Worm (Caenorhabditis elegans): ENCODE data around the gene clec-49.

- TF ChIP-seq daf-19 (GFP tag; conservative IDR thresholded peaks at IDR 0.05) (no peak), pqm-1 (tag; optimal IDR thresholded peaks at IDR 0.05) (no peak), daf-8 (GFP tag; IDR thresholded peaks at IDR 0.05) (no peak), madf-9 (GFP tag; conservative IDR thresholded peaks at IDR 0.05) (no peak), lsy-2 (tag; optimal IDR thresholded peaks at IDR 0.05) (no peak), unc-62 (GFP tag; optimal IDR thresholded peaks at IDR 0.05 in 1 of 2) (no peak), unc-62 (tag; optimal IDR thresholded peaks at IDR 0.05) (no peak), nhr-237 (tag; optimal IDR thresholded peaks at IDR 0.05) (no peak), daf-12 (tag; optimal IDR thresholded peaks at IDR 0.05) (no peak), ctbp-1 (GFP tag; IDR thresholded peaks at IDR 0.05) (no peak)
Observed at ce11 chrV:19744210-19744609, 6.8 kb downstream of the clec-49 start.
